Worm (Caenorhabditis elegans) whole organism, L2 larva: ENCODE data around the gene M110.9.

Source experiments
- alr-1 ChIP-seq: fragments of 150-350 bp; optimal IDR thresholded peaks from 2 replicates; lab custom pipeline; 2014; ENCODE audit warnings: missing biosample characterization, missing genetic modification characterization
- lin-13 ChIP-seq: fragments of 150-350 bp; optimal IDR thresholded peaks from 2 replicates; lab custom pipeline; 2014; ENCODE audit warnings: missing biosample characterization, missing genetic modification reagents, missing genetic modification characterization
- nhr-11 ChIP-seq: fragments of 150-350 bp; optimal IDR thresholded peaks from 2 replicates; lab custom pipeline; 2014; ENCODE audit warnings: missing biosample characterization, missing genetic modification characterization
- nhr-237 ChIP-seq: fragments of 150-350 bp; optimal IDR thresholded peaks from 2 replicates; lab custom pipeline; 2014; ENCODE audit warnings: missing biosample characterization, missing genetic modification characterization
- snpc-4 ChIP-seq: fragments of 150-350 bp; optimal IDR thresholded peaks from 2 replicates; lab custom pipeline; 2014; ENCODE audit warnings: missing biosample characterization, missing genetic modification characterization
- zag-1 ChIP-seq: fragments of 150-350 bp; optimal IDR thresholded peaks from 2 replicates; lab custom pipeline; 2014; ENCODE audit warnings: missing biosample characterization, missing genetic modification characterization

DNA sequence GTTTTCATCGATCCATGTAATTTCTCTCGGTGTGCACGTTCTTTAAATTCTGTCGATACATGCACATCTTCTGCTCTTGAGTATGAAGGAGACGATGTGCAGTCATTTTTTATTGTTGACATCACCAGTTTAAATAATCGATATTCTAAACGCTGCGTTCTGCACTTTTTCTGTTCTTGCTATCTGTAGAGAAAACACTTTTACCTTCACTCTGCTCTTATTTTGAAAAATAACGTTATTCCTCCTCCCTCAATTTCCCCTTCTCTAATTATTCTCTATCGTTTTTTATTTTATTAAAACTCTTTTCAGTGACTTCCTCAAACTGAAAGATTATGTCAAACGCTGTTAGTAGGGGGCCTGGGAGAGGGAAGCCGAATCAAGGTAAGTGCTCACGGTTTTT lies 14.2 kb upstream of the M110.9 start, which contains the start of gene ifg-1:
- TF ChIP-seq snpc-4 (tag; lab: Kevin White, UChicago), result no peak
- TF ChIP-seq zag-1, result no peak
- no peak for TF ChIP-seq nhr-237 (tag; lab: Kevin White, UChicago)
- no peak for TF ChIP-seq nhr-11 (tag; lab: Kevin White, UChicago)
- TF ChIP-seq alr-1, result no peak
- no peak for TF ChIP-seq lin-13 (GFP tag; lab: Kevin White, UChicago)
